Worm (Caenorhabditis elegans) whole organism, L3 larva: ENCODE results near the gene M01H9.10.

Source experiments
- ZK546.5 ChIP-seq: sonication (generic microtip); optimal IDR thresholded peaks from 2 replicates; lab custom pipeline; 2017; ENCODE audit warnings: missing biosample characterization, missing genetic modification characterization
- ama-1 ChIP-seq: fragments of 150-350 bp; optimal IDR thresholded peaks from 2 replicates; lab custom pipeline; 2018
- ceh-16 ChIP-seq: sonication (generic microtip); optimal IDR thresholded peaks from 2 replicates; lab custom pipeline; 2017; ENCODE audit warnings: missing biosample characterization, missing genetic modification characterization
- daf-12 ChIP-seq: fragments of 150-350 bp; optimal IDR thresholded peaks from 2 replicates; lab custom pipeline; 2014; ENCODE audit warnings: missing biosample characterization, missing genetic modification reagents, missing genetic modification characterization
- egl-27 ChIP-seq: sonication (generic microtip); optimal IDR thresholded peaks from 4 replicates; lab custom pipeline; 2017; ENCODE audit warnings: missing biosample characterization, missing genetic modification reagents, missing genetic modification characterization
- lin-39 ChIP-seq: fragments of 150-350 bp; optimal IDR thresholded peaks from 2 replicates; lab custom pipeline; 2018; ENCODE audit warnings: missing biosample characterization, missing genetic modification reagents, missing genetic modification characterization
- nhr-28 ChIP-seq: fragments of 150-350 bp; optimal IDR thresholded peaks from 2 replicates; lab custom pipeline; 2014; ENCODE audit warnings: missing biosample characterization, missing genetic modification characterization
- skn-1 ChIP-seq: fragments of 150-350 bp; optimal IDR thresholded peaks from 2 replicates; lab custom pipeline; 2014; ENCODE audit warnings: missing biosample characterization, missing genetic modification characterization
- tbx-2 ChIP-seq: sonication (generic microtip); optimal IDR thresholded peaks from 2 replicates; lab custom pipeline; 2016; ENCODE audit warnings: mild to moderate bottlenecking, missing genetic modification characterization, missing compliant biosample characterization
- unc-39 ChIP-seq: sonication (generic microtip); optimal IDR thresholded peaks from 4 replicates; lab custom pipeline; 2017; ENCODE audit warnings: missing biosample characterization, missing genetic modification characterization
- ztf-4 ChIP-seq: fragments of 150-350 bp; optimal IDR thresholded peaks from 2 replicates; lab custom pipeline; 2014; ENCODE audit warnings: missing biosample characterization, missing genetic modification characterization

DNA sequence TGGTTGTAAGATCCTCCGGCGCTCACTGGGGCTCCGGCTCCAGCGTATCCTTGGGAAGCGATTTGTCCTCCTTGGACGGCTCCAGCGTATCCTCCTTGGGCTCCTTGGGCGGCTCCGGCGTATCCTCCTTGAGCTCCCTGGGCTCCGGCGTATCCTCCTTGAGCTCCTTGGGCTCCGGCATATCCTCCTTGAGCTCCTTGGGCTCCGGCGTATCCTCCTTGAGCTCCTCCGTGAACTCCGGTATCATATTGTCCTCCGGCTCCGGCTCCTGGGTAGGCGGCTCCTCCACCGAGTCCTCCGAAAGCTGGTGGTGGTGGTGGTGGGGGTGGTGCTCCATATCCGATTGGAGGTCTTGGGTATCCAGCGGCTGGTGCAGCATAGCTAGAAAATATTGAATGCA lies 36.6 kb upstream of the M01H9.10 start:
- TF ChIP-seq unc-39 (tag; lab: Kevin White, UChicago) (no peak), ztf-4 (tag; lab: Kevin White, UChicago) (no peak), lin-39 (no peak), skn-1 (tag; lab: Kevin White, UChicago) (no peak), tbx-2 (tag; lab: Kevin White, UChicago) (no peak), ama-1 (lab: Kevin White, UChicago) (no peak), ceh-16 (tag; lab: Kevin White, UChicago) (no peak), nhr-28 (tag; lab: Kevin White, UChicago) (no peak), daf-12 (tag; lab: Kevin White, UChicago) (no peak), egl-27 (tag; lab: Kevin White, UChicago) (no peak), ZK546.5 (tag; lab: Kevin White, UChicago) (no peak)
